Worm (Caenorhabditis elegans) whole organism, L1 larva: Measurements from ENCODE around the gene srd-4.
A peak's percentile ranks its signal among the peaks of the same experiment; 100 is the strongest.

ENCODE experiments used
- C16A3.4 ChIP-seq: fragments of 150-350 bp; optimal IDR thresholded peaks from 2 replicates; lab custom pipeline; 2014; ENCODE audit warnings: missing biosample characterization, missing genetic modification characterization
- Y116A8C.19 ChIP-seq: sonication (generic microtip); optimal IDR thresholded peaks from 2 replicates; lab custom pipeline; 2016; ENCODE audit warnings: missing compliant biosample characterization, missing genetic modification characterization, borderline replicate concordance
- ama-1 ChIP-seq: fragments of 150-350 bp; optimal IDR thresholded peaks from 2 replicates; lab custom pipeline; 2014
- ceh-63 ChIP-seq: fragments of 200-800 bp; sonication (Bioruptor generic); optimal IDR thresholded peaks from 2 replicates; lab custom pipeline; 2018; ENCODE audit warnings: mild to moderate bottlenecking, missing genetic modification characterization, missing compliant biosample characterization
- ceh-8 ChIP-seq: fragments of 200-800 bp; sonication (Bioruptor generic); optimal IDR thresholded peaks from 2 replicates; lab custom pipeline; 2018; ENCODE audit warnings: mild to moderate bottlenecking, missing genetic modification characterization, moderate library complexity, missing compliant biosample characterization
- ceh-82 ChIP-seq, 3 experiments: fragments of 150-350 bp in 1 of 3; sonication (generic microtip) in 2 of 3; optimal IDR thresholded peaks; 2 replicates each; lab custom pipeline; 2014 to 2017; ENCODE audit warnings: missing biosample characterization in 3 of 3, missing genetic modification characterization in 3 of 3
- dsc-1 ChIP-seq: sonication (generic microtip); optimal IDR thresholded peaks from 2 replicates; lab custom pipeline; 2016; ENCODE audit warnings: mild to moderate bottlenecking, missing genetic modification characterization, missing compliant biosample characterization
- efl-1 ChIP-seq, 4 experiments: fragments of 150-350 bp; optimal IDR thresholded peaks in 3 of 4; peaks in 1 of 4; 1 replicate in 1 of 4; 2 replicates in 3 of 4; lab custom pipeline; 2014; ENCODE audit warnings: missing biosample characterization in 2 of 4, missing genetic modification characterization in 2 of 4, missing genetic modification reagents in 2 of 4
- egl-27 ChIP-seq, 2 experiments: fragments of 150-350 bp in 1 of 2; sonication (generic microtip); optimal IDR thresholded peaks; 3 replicates each; lab custom pipeline; 2017 to 2018; ENCODE audit warnings: missing biosample characterization in 2 of 2, missing genetic modification characterization in 2 of 2, missing genetic modification reagents in 2 of 2
- elt-2 ChIP-seq: sonication (generic microtip); optimal IDR thresholded peaks from 2 replicates; lab custom pipeline; 2016; ENCODE audit warnings: missing genetic modification characterization, mild to moderate bottlenecking, inconsistent platforms, missing compliant biosample characterization, missing genetic modification reagents
- elt-3 ChIP-seq, 6 experiments: fragments of 150-350 bp in 1 of 6; sonication (generic microtip); optimal IDR thresholded peaks; 2 replicates each; lab custom pipeline; 2017 to 2018; ENCODE audit warnings: missing biosample characterization in 6 of 6, missing genetic modification characterization in 6 of 6, inconsistent platforms in 1 of 6
- fkh-10 ChIP-seq: sonication (generic microtip); optimal IDR thresholded peaks from 2 replicates; lab custom pipeline; 2017; ENCODE audit warnings: missing biosample characterization, missing genetic modification reagents, missing genetic modification characterization
- fkh-4 ChIP-seq: sonication (generic microtip); optimal IDR thresholded peaks from 2 replicates; lab custom pipeline; 2016; ENCODE audit warnings: missing compliant biosample characterization, missing genetic modification characterization, borderline replicate concordance
- fkh-8 ChIP-seq: sonication (generic microtip); optimal IDR thresholded peaks from 2 replicates; lab custom pipeline; 2016; ENCODE audit warnings: mild to moderate bottlenecking, missing genetic modification characterization, missing compliant biosample characterization
- grh-1 ChIP-seq: fragments of 200-800 bp; sonication (Bioruptor generic); IDR thresholded peaks from 2 replicates; pipeline ENCODE4 v1.3.6; 2022; ENCODE audit warnings: missing genetic modification reagents, missing genetic modification characterization, missing compliant biosample characterization
- hlh-4 ChIP-seq: sonication (generic microtip); optimal IDR thresholded peaks from 2 replicates; lab custom pipeline; 2016; ENCODE audit warnings: mild to moderate bottlenecking, missing genetic modification characterization, missing compliant biosample characterization
- irx-1 ChIP-seq: sonication (generic microtip); optimal IDR thresholded peaks from 2 replicates; lab custom pipeline; 2016; ENCODE audit warnings: missing genetic modification characterization, missing compliant biosample characterization
- jun-1 ChIP-seq: fragments of 150-350 bp; optimal IDR thresholded peaks from 2 replicates; lab custom pipeline; 2014; ENCODE audit warnings: missing biosample characterization, missing genetic modification reagents, missing genetic modification characterization
- lin-14 ChIP-seq: fragments of 200-800 bp; sonication (Bioruptor generic); optimal IDR thresholded peaks from 2 replicates; lab custom pipeline; 2018; ENCODE audit warnings: mild to moderate bottlenecking, missing genetic modification characterization, moderate library complexity, missing compliant biosample characterization
- lin-15B ChIP-seq: fragments of 150-350 bp; sonication (generic microtip); optimal IDR thresholded peaks from 3 replicates; lab custom pipeline; 2014; ENCODE audit warnings: missing biosample characterization, missing genetic modification characterization
- lin-35 ChIP-seq, 2 experiments: fragments of 150-350 bp; optimal IDR thresholded peaks; 2 replicates each; lab custom pipeline; 2014; ENCODE audit warnings: missing biosample characterization in 2 of 2, missing genetic modification characterization in 2 of 2, missing genetic modification reagents in 2 of 2
- lin-39 ChIP-seq: fragments of 150-350 bp; optimal IDR thresholded peaks from 2 replicates; lab custom pipeline; 2014; ENCODE audit warnings: missing biosample characterization, missing genetic modification reagents, missing genetic modification characterization
- lir-3 ChIP-seq: sonication (generic microtip); optimal IDR thresholded peaks from 2 replicates; lab custom pipeline; 2016; ENCODE audit warnings: mild to moderate bottlenecking, missing genetic modification characterization, moderate library complexity, missing compliant biosample characterization; ENCODE audit not compliant: poor library complexity
- mdl-1 ChIP-seq, 2 experiments: fragments of 150-350 bp; optimal IDR thresholded peaks; 2 replicates each; lab custom pipeline; 2014 to 2017; ENCODE audit warnings: missing biosample characterization in 2 of 2, missing genetic modification characterization in 2 of 2, inconsistent platforms in 1 of 2
- mef-2 ChIP-seq: fragments of 150-350 bp; optimal IDR thresholded peaks from 2 replicates; lab custom pipeline; 2014; ENCODE audit warnings: missing biosample characterization, missing genetic modification characterization
- nhr-12 ChIP-seq: sonication (generic microtip); optimal IDR thresholded peaks from 2 replicates; lab custom pipeline; 2017; ENCODE audit warnings: missing biosample characterization, missing genetic modification characterization
- nhr-19 ChIP-seq: fragments of 200-800 bp; sonication (Bioruptor generic); conservative IDR thresholded peaks from 2 replicates; pipeline ENCODE4 v1.3.6; 2022; ENCODE audit warnings: missing genetic modification characterization, missing compliant biosample characterization
- nhr-20 ChIP-seq: sonication (generic microtip); optimal IDR thresholded peaks from 2 replicates; lab custom pipeline; 2016; ENCODE audit warnings: mild to moderate bottlenecking, missing genetic modification characterization, missing compliant biosample characterization
- nhr-237 ChIP-seq: fragments of 150-350 bp; optimal IDR thresholded peaks from 2 replicates; lab custom pipeline; 2014; ENCODE audit warnings: missing biosample characterization, missing genetic modification characterization
- nhr-28 ChIP-seq: fragments of 150-350 bp; optimal IDR thresholded peaks from 2 replicates; lab custom pipeline; 2014; ENCODE audit warnings: missing biosample characterization, missing genetic modification characterization
- nhr-71 ChIP-seq: sonication (generic microtip); optimal IDR thresholded peaks from 2 replicates; lab custom pipeline; 2016; ENCODE audit warnings: mild to moderate bottlenecking, missing genetic modification characterization, moderate library complexity, missing compliant biosample characterization
- nhr-77 ChIP-seq: fragments of 150-350 bp; optimal IDR thresholded peaks from 2 replicates; lab custom pipeline; 2014; ENCODE audit warnings: missing biosample characterization, missing genetic modification characterization
- nhr-85 ChIP-seq: sonication (generic microtip); peaks from one replicate; lab custom pipeline; 2016; ENCODE audit warnings: missing genetic modification characterization, inconsistent platforms, missing compliant biosample characterization
- pag-3 ChIP-seq: sonication (generic microtip); optimal IDR thresholded peaks from 2 replicates; lab custom pipeline; 2017; ENCODE audit warnings: missing genetic modification characterization, mild to moderate bottlenecking, missing compliant biosample characterization, antibody characterized with exemption, borderline replicate concordance; ENCODE audit not compliant: insufficient read depth
- pax-3 ChIP-seq: fragments of 200-800 bp; sonication (Bioruptor generic); optimal IDR thresholded peaks from 2 replicates; lab custom pipeline; 2018; ENCODE audit warnings: mild to moderate bottlenecking, missing genetic modification characterization, moderate library complexity, missing compliant biosample characterization
- rnt-1 ChIP-seq: sonication (generic microtip); optimal IDR thresholded peaks from 2 replicates; lab custom pipeline; 2016; ENCODE audit warnings: mild to moderate bottlenecking, missing genetic modification characterization, moderate library complexity, missing compliant biosample characterization
- snu-23 ChIP-seq: sonication (generic microtip); optimal IDR thresholded peaks from 2 replicates; lab custom pipeline; 2016; ENCODE audit warnings: missing genetic modification characterization, missing compliant biosample characterization
- sptf-1 ChIP-seq: fragments of 150-350 bp; optimal IDR thresholded peaks from 2 replicates; lab custom pipeline; 2014; ENCODE audit warnings: missing biosample characterization, missing genetic modification characterization
- sup-37 ChIP-seq: fragments of 200-800 bp; sonication (Bioruptor generic); optimal IDR thresholded peaks from 2 replicates; lab custom pipeline; 2018; ENCODE audit warnings: mild to moderate bottlenecking, missing genetic modification characterization, missing compliant biosample characterization
- swsn-7 ChIP-seq: sonication (generic microtip); optimal IDR thresholded peaks from 2 replicates; lab custom pipeline; 2016; ENCODE audit warnings: missing genetic modification characterization, missing compliant biosample characterization
- tbx-2 ChIP-seq: sonication (generic microtip); optimal IDR thresholded peaks from 2 replicates; lab custom pipeline; 2016; ENCODE audit warnings: missing genetic modification characterization, missing compliant biosample characterization
- tlp-1 ChIP-seq: fragments of 150-350 bp; optimal IDR thresholded peaks from 2 replicates; lab custom pipeline; 2014; ENCODE audit warnings: missing biosample characterization, missing genetic modification characterization
- unc-130 ChIP-seq: fragments of 150-350 bp; optimal IDR thresholded peaks from 2 replicates; lab custom pipeline; 2017; ENCODE audit warnings: missing biosample characterization, missing genetic modification characterization, inconsistent platforms
- unc-30 ChIP-seq: sonication (generic microtip); optimal IDR thresholded peaks from 2 replicates; lab custom pipeline; 2017; ENCODE audit warnings: missing biosample characterization, missing genetic modification characterization
- unc-86 ChIP-seq: sonication (generic microtip); optimal IDR thresholded peaks from 2 replicates; lab custom pipeline; 2016; ENCODE audit warnings: missing genetic modification characterization, missing compliant biosample characterization
- unc-98 ChIP-seq: fragments of 200-800 bp; sonication (Bioruptor generic); IDR thresholded peaks from 2 replicates; pipeline ENCODE4 v1.3.6; 2022; ENCODE audit warnings: missing genetic modification characterization, missing compliant biosample characterization
- vab-15 ChIP-seq: sonication (generic microtip); optimal IDR thresholded peaks from 2 replicates; lab custom pipeline; 2017; ENCODE audit warnings: missing genotype, mild to moderate bottlenecking, missing genetic modification characterization, missing compliant biosample characterization
- ztf-11 ChIP-seq, 2 experiments: sonication (generic microtip); optimal IDR thresholded peaks; 2 replicates each; lab custom pipeline; 2016 to 2017; ENCODE audit warnings: missing genetic modification characterization in 2 of 2, missing biosample characterization in 1 of 2, missing compliant biosample characterization in 1 of 2

srd-4 gene

ce11 chrV:12154554-12154953 lies 30.2 kb upstream of the srd-4 start, which contains the start of gene C27A7.9:
TSS of gene C27A7.9 (minus strand) at chrV:12154654.
- TF ChIP-seq elt-2 (tag; lab: Kevin White, UChicago) (no peak), unc-86 (tag; lab: Kevin White, UChicago) (no peak), Y116A8C.19 (tag; lab: Kevin White, UChicago) (no peak), lin-15B (tag; lab: Kevin White, UChicago) (no peak)

ce11 chrV:12158377-12158776 lies 26.4 kb upstream of the srd-4 start:
- no peak for TF ChIP-seq nhr-237 (tag; lab: Kevin White, UChicago)
- peak; percentile 76 for TF ChIP-seq rnt-1
- peak in 1 of 2 experiments; percentile 14 for TF ChIP-seq efl-1 (optimal IDR thresholded peaks at IDR 0.05; lab: Kevin White, UChicago)
- peak in 1 of 2 experiments; percentile 77 for TF ChIP-seq efl-1 (GFP tag; optimal IDR thresholded peaks at IDR 0.05 in 1 of 2; lab: Kevin White, UChicago)
- peak; percentile 8 for TF ChIP-seq snu-23 (GFP tag; lab: Kevin White, UChicago)
- no peak for TF ChIP-seq lin-35 (GFP tag; optimal IDR thresholded peaks at IDR 0.05; lab: Kevin White, UChicago)
- TF ChIP-seq ztf-11 (tag; optimal IDR thresholded peaks at IDR 0.05; lab: Kevin White, UChicago): no peak
- no peak for TF ChIP-seq fkh-4
- no peak for TF ChIP-seq ama-1 (lab: Kevin White, UChicago)
- no peak for TF ChIP-seq nhr-28
- peak; percentile 79 for TF ChIP-seq lin-14
- TF ChIP-seq nhr-20 (tag; lab: Kevin White, UChicago): peak; percentile 27
- TF ChIP-seq sup-37 (GFP tag; lab: Kevin White, UChicago): no peak
- TF ChIP-seq grh-1: no peak
- TF ChIP-seq mef-2: no peak
- no peak for TF ChIP-seq jun-1
- TF ChIP-seq tlp-1 (tag; lab: Kevin White, UChicago): no peak
- no peak for TF ChIP-seq sptf-1 (tag; lab: Kevin White, UChicago)
- no peak for TF ChIP-seq pax-3 (tag; lab: Kevin White, UChicago)
- TF ChIP-seq C16A3.4 (tag; lab: Kevin White, UChicago): no peak
- TF ChIP-seq swsn-7 (tag; lab: Kevin White, UChicago): no peak
- TF ChIP-seq nhr-19 (GFP tag; lab: Robert Waterston, UW): peak; percentile 29
- TF ChIP-seq nhr-85 (tag; lab: Kevin White, UChicago): peak; percentile 81
- peak; percentile 47 for TF ChIP-seq nhr-71
- TF ChIP-seq dsc-1: no peak

- no peak for TF ChIP-seq fkh-8 (tag; lab: Kevin White, UChicago)
- TF ChIP-seq efl-1 (optimal IDR thresholded peaks at IDR 0.05; lab: Kevin White, UChicago): no peak
- TF ChIP-seq efl-1 (GFP tag; optimal IDR thresholded peaks at IDR 0.05 in 1 of 2; lab: Kevin White, UChicago): peak in 1 of 2 experiments; percentile 70
- TF ChIP-seq hlh-4 (tag; lab: Kevin White, UChicago): no peak
- no peak for TF ChIP-seq C16A3.4 (tag; lab: Kevin White, UChicago)
- peak; percentile 85 for TF ChIP-seq nhr-85 (tag; lab: Kevin White, UChicago)
- peak; percentile 8 for TF ChIP-seq lin-14
Observed at ce11 chrV:12159975-12160374, 24.8 kb upstream of the srd-4 start.

ce11 chrV:12161157-12161556 lies 23.6 kb upstream of the srd-4 start:
- peak in 1 of 6 experiments; percentile 77 for TF ChIP-seq elt-3 (tag; optimal IDR thresholded peaks at IDR 0.05; lab: Kevin White, UChicago)
- TF ChIP-seq nhr-77 (tag; lab: Kevin White, UChicago): no peak
- TF ChIP-seq egl-27 (tag; optimal IDR thresholded peaks at IDR 0.05; lab: Kevin White, UChicago): no peak
- no peak for TF ChIP-seq unc-30
- no peak for TF ChIP-seq irx-1 (tag; lab: Kevin White, UChicago)
- no peak for TF ChIP-seq swsn-7 (tag; lab: Kevin White, UChicago)
- peak in 1 of 3 experiments; percentile 15 for TF ChIP-seq ceh-82 (tag; optimal IDR thresholded peaks at IDR 0.05; lab: Kevin White, UChicago)
- TF ChIP-seq vab-15: no peak
- TF ChIP-seq unc-130 (tag; lab: Kevin White, UChicago): no peak
- no peak for TF ChIP-seq tbx-2
- TF ChIP-seq lin-39 (tag; lab: Kevin White, UChicago): no peak
- TF ChIP-seq fkh-10: no peak
- TF ChIP-seq nhr-12 (tag; lab: Kevin White, UChicago): no peak
- no peak for TF ChIP-seq lir-3 (tag; lab: Kevin White, UChicago)
- TF ChIP-seq ceh-63: no peak
- TF ChIP-seq pax-3 (tag; lab: Kevin White, UChicago): no peak
- no peak for TF ChIP-seq pag-3
- no peak for TF ChIP-seq unc-98 (GFP tag; lab: Robert Waterston, UW)
- TF ChIP-seq mdl-1 (tag; optimal IDR thresholded peaks at IDR 0.05; lab: Kevin White, UChicago): no peak
- no peak for TF ChIP-seq ceh-8
